Worm (Caenorhabditis elegans) whole organism, mixed stage, embryonic: Measurements from ENCODE around the gene srsx-16.

Experiments used
- ces-1 ChIP-seq: fragments of 150-350 bp; optimal IDR thresholded peaks from 2 replicates; lab custom pipeline; 2014; ENCODE audit warnings: missing biosample characterization, missing genetic modification reagents, missing genetic modification characterization
- elt-1 ChIP-seq: sonication (generic microtip); optimal IDR thresholded peaks from 2 replicates; lab custom pipeline; 2017; ENCODE audit warnings: missing genetic modification characterization, mild to moderate bottlenecking, missing compliant biosample characterization, antibody characterized with exemption, moderate library complexity, borderline replicate concordance; ENCODE audit not compliant: insufficient read depth
- lsy-2 ChIP-seq: fragments of 150-350 bp; optimal IDR thresholded peaks from 2 replicates; lab custom pipeline; 2014; ENCODE audit warnings: missing biosample characterization, missing genetic modification characterization
- mep-1 ChIP-seq: fragments of 150-350 bp; optimal IDR thresholded peaks from 2 replicates; lab custom pipeline; 2017; ENCODE audit warnings: missing biosample characterization, missing genetic modification reagents, missing genetic modification characterization, inconsistent platforms
- nhr-12 ChIP-seq: fragments of 150-350 bp; optimal IDR thresholded peaks from 2 replicates; lab custom pipeline; 2014; ENCODE audit warnings: missing biosample characterization, missing genetic modification characterization
- nhr-76 ChIP-seq: sonication (generic microtip); optimal IDR thresholded peaks from 2 replicates; lab custom pipeline; 2017; ENCODE audit warnings: missing biosample characterization, missing genetic modification characterization
- sem-2 ChIP-seq: fragments of 200-800 bp; sonication (Bioruptor generic); optimal IDR thresholded peaks from 2 replicates; lab custom pipeline; 2018; ENCODE audit warnings: mild to moderate bottlenecking, missing genetic modification characterization, missing compliant biosample characterization
- sptf-1 ChIP-seq: sonication (generic microtip); optimal IDR thresholded peaks from 2 replicates; lab custom pipeline; 2017; ENCODE audit warnings: mild to moderate bottlenecking, missing genetic modification characterization, moderate library complexity, missing compliant biosample characterization
- unc-39 ChIP-seq: fragments of 150-350 bp; optimal IDR thresholded peaks from 2 replicates; lab custom pipeline; 2014; ENCODE audit warnings: missing biosample characterization, missing genetic modification characterization

DNA sequence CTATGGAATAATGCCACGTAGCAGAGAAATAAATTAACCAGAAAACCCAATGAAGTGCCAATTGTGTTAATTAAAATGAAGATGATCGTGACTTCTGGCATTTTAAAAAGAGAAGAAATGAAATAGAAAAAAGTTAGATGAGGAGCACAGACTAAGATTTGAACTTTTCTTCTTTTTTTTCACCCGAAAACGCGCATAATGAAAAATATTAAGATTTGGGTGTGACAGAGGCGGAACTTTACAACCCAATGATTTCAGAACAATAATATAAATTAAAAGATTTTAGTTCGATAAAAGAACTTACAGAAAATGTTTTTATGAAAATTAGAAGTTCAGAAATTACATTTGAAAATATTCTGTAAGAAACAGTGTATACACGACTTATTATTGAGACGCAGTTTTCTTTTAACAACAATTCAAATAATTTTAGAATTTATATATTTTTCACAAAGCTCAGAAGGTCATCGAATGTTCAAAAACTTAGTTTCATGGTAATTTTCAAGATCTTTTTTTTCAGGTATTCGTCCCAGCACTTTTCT, 26.0 kb upstream of the srsx-16 start, which contains the start of the genes srd-8 and B0547.2:
- TF ChIP-seq sem-2 (GFP tag; lab: Kevin White, UChicago) (no peak), lsy-2 (tag; lab: Kevin White, UChicago) (no peak), mep-1 (no peak), unc-39 (no peak), elt-1 (tag; lab: Kevin White, UChicago) (no peak), ces-1 (GFP tag; lab: Kevin White, UChicago) (no peak), nhr-12 (tag; lab: Kevin White, UChicago) (no peak), nhr-76 (no peak), sptf-1 (no peak)
